Worm (Caenorhabditis elegans) whole organism, L1 larva: ENCODE measurements around the gene tag-294.

Experiments
- alr-1 ChIP-seq: fragments of 200-800 bp; sonication (Bioruptor generic); optimal IDR thresholded peaks from 2 replicates; lab custom pipeline; 2018; ENCODE audit warnings: borderline replicate concordance, mild to moderate bottlenecking, missing genetic modification characterization, missing compliant biosample characterization
- nhr-71 ChIP-seq: sonication (generic microtip); optimal IDR thresholded peaks from 2 replicates; lab custom pipeline; 2016; ENCODE audit warnings: mild to moderate bottlenecking, missing genetic modification characterization, moderate library complexity, missing compliant biosample characterization
- unc-62 ChIP-seq: fragments of 150-350 bp; optimal IDR thresholded peaks from 2 replicates; lab custom pipeline; 2014; ENCODE audit warnings: missing biosample characterization, missing genetic modification reagents, missing genetic modification characterization

DNA sequence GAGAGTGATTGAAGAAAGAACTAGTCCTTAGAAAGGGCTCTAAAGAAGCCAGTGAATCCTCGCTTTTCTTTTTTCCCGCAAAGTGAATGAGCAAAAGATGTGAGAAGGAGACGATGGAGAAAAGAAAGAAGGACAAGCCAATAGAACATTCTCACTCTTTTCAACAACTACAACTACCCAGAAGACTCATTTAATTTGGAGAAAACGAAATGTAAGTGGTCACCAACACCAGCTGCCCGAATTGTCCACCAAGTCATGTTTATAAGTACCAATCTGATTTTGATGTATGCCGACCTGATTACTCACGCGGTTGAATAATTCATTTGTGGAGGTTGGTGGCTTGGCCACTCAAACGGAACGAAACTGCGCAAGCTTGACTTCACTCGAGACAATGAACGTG lies 39.4 kb upstream of the tag-294 start:
- no peak for TF ChIP-seq alr-1 (tag; lab: Kevin White, UChicago)
- no peak for TF ChIP-seq unc-62 (GFP tag; lab: Kevin White, UChicago)
- no peak for TF ChIP-seq nhr-71 (tag; lab: Kevin White, UChicago)
